Worm (Caenorhabditis elegans) whole organism, L2 larva: ENCODE data around the gene T04F8.8.
"Not testable (repeated sequence)": the region's sequence is repeated elsewhere in the genome, so short reads cannot be mapped to it uniquely, and the experiment has no call there.

Experiments
- C34F6.9 ChIP-seq: fragments of 150-350 bp; optimal IDR thresholded peaks from 2 replicates; lab custom pipeline; 2014; ENCODE audit warnings: missing biosample characterization, missing genetic modification characterization
- F13H6.1 ChIP-seq: sonication (generic microtip); optimal IDR thresholded peaks from 2 replicates; lab custom pipeline; 2016; ENCODE audit warnings: missing genetic modification characterization, missing compliant biosample characterization
- Y55F3AM.14 ChIP-seq: fragments of 200-800 bp; sonication (Bioruptor generic); optimal IDR thresholded peaks from 2 replicates; lab custom pipeline; 2018; ENCODE audit warnings: mild to moderate bottlenecking, missing genetic modification characterization, missing compliant biosample characterization
- ZK546.5 ChIP-seq: sonication (generic microtip); optimal IDR thresholded peaks from 2 replicates; lab custom pipeline; 2017; ENCODE audit warnings: missing biosample characterization, missing genetic modification characterization
- aly-2 ChIP-seq: fragments of 150-350 bp; optimal IDR thresholded peaks from 2 replicates; lab custom pipeline; 2014; ENCODE audit warnings: missing biosample characterization, missing genetic modification characterization
- blmp-1 ChIP-seq: sonication (generic microtip); optimal IDR thresholded peaks from 2 replicates; lab custom pipeline; 2017; ENCODE audit warnings: missing genetic modification characterization, mild to moderate bottlenecking, missing compliant biosample characterization, antibody characterized with exemption, moderate library complexity; ENCODE audit not compliant: insufficient read depth
- ceh-16 ChIP-seq: fragments of 150-350 bp; optimal IDR thresholded peaks from 2 replicates; lab custom pipeline; 2014; ENCODE audit warnings: missing biosample characterization, missing genetic modification characterization
- ceh-82 ChIP-seq: fragments of 150-350 bp; optimal IDR thresholded peaks from 2 replicates; lab custom pipeline; 2014; ENCODE audit warnings: missing biosample characterization, missing genetic modification characterization
- crh-2 ChIP-seq: sonication (generic microtip); optimal IDR thresholded peaks from 2 replicates; lab custom pipeline; 2017; ENCODE audit warnings: missing biosample characterization, missing genetic modification characterization
- egl-27 ChIP-seq: sonication (generic microtip); optimal IDR thresholded peaks from 3 replicates; lab custom pipeline; 2017; ENCODE audit warnings: missing biosample characterization, missing genetic modification reagents, missing genetic modification characterization
- elt-1 ChIP-seq: fragments of 150-350 bp; optimal IDR thresholded peaks from 2 replicates; lab custom pipeline; 2014; ENCODE audit warnings: missing biosample characterization, missing genetic modification characterization
- fos-1 ChIP-seq: fragments of 150-350 bp; optimal IDR thresholded peaks from 2 replicates; lab custom pipeline; 2014; ENCODE audit warnings: missing biosample characterization, missing genetic modification characterization
- gmeb-1 ChIP-seq: fragments of 150-350 bp; optimal IDR thresholded peaks from 2 replicates; lab custom pipeline; 2014; ENCODE audit warnings: missing biosample characterization, missing genetic modification characterization
- lin-13 ChIP-seq: fragments of 150-350 bp; optimal IDR thresholded peaks from 2 replicates; lab custom pipeline; 2014; ENCODE audit warnings: missing biosample characterization, missing genetic modification reagents, missing genetic modification characterization
- lin-39 ChIP-seq: fragments of 150-350 bp; optimal IDR thresholded peaks from 2 replicates; lab custom pipeline; 2014; ENCODE audit warnings: missing biosample characterization, missing genetic modification reagents, missing genetic modification characterization
- lsy-2 ChIP-seq, 2 experiments: fragments of 150-350 bp in 1 of 2; sonication (generic microtip) in 1 of 2; optimal IDR thresholded peaks; 2 replicates each; lab custom pipeline; 2014 to 2017; ENCODE audit warnings: missing biosample characterization in 2 of 2, missing genetic modification characterization in 2 of 2
- mab-5 ChIP-seq: fragments of 150-350 bp; optimal IDR thresholded peaks from 2 replicates; lab custom pipeline; 2014; ENCODE audit warnings: missing biosample characterization, missing genetic modification characterization
- mbf-1 ChIP-seq: sonication (generic microtip); optimal IDR thresholded peaks from 2 replicates; lab custom pipeline; 2017; ENCODE audit warnings: missing biosample characterization, missing genetic modification characterization
- mdl-1 ChIP-seq, 2 experiments: fragments of 150-350 bp in 1 of 2; sonication (generic microtip) in 1 of 2; optimal IDR thresholded peaks; 2 replicates each; lab custom pipeline; 2017; ENCODE audit warnings: missing biosample characterization in 2 of 2, missing genetic modification characterization in 2 of 2
- nhr-11 ChIP-seq: fragments of 150-350 bp; optimal IDR thresholded peaks from 2 replicates; lab custom pipeline; 2014; ENCODE audit warnings: missing biosample characterization, missing genetic modification characterization
- nhr-12 ChIP-seq: fragments of 150-350 bp; optimal IDR thresholded peaks from 2 replicates; lab custom pipeline; 2014; ENCODE audit warnings: missing biosample characterization, missing genetic modification characterization
- nhr-129 ChIP-seq: fragments of 150-350 bp; optimal IDR thresholded peaks from 2 replicates; lab custom pipeline; 2014; ENCODE audit warnings: missing biosample characterization, missing genetic modification characterization
- nhr-21 ChIP-seq: fragments of 150-350 bp; optimal IDR thresholded peaks from 2 replicates; lab custom pipeline; 2014; ENCODE audit warnings: missing biosample characterization, missing genetic modification characterization
- nhr-23 ChIP-seq: fragments of 150-350 bp; optimal IDR thresholded peaks from 2 replicates; lab custom pipeline; 2014; ENCODE audit warnings: missing biosample characterization, missing genetic modification reagents, missing genetic modification characterization
- nhr-25 ChIP-seq: fragments of 150-350 bp; sonication (generic microtip); optimal IDR thresholded peaks from 3 replicates; lab custom pipeline; 2014; ENCODE audit warnings: missing biosample characterization, missing genetic modification characterization
- nhr-6 ChIP-seq: fragments of 150-350 bp; optimal IDR thresholded peaks from 2 replicates; lab custom pipeline; 2014; ENCODE audit warnings: missing biosample characterization, missing genetic modification characterization
- sem-4 ChIP-seq: fragments of 150-350 bp; optimal IDR thresholded peaks from 2 replicates; lab custom pipeline; 2014; ENCODE audit warnings: missing biosample characterization, missing genetic modification reagents, missing genetic modification characterization
- skn-1 ChIP-seq: sonication (generic microtip); optimal IDR thresholded peaks from 2 replicates; lab custom pipeline; 2017; ENCODE audit warnings: missing biosample characterization, missing genetic modification characterization
- sma-3 ChIP-seq: sonication (generic microtip); optimal IDR thresholded peaks from 2 replicates; lab custom pipeline; 2016; ENCODE audit warnings: missing genetic modification reagents, missing genetic modification characterization, missing compliant biosample characterization
- sma-9 ChIP-seq, 2 experiments: fragments of 150-350 bp in 1 of 2; sonication (generic microtip) in 1 of 2; optimal IDR thresholded peaks; 2 replicates each; lab custom pipeline; 2014 to 2016; ENCODE audit warnings: missing genetic modification characterization in 2 of 2, mild to moderate bottlenecking in 1 of 2, missing biosample characterization in 1 of 2, missing compliant biosample characterization in 1 of 2, missing genetic modification reagents in 1 of 2, moderate library complexity in 1 of 2
- snpc-4 ChIP-seq: fragments of 150-350 bp; optimal IDR thresholded peaks from 2 replicates; lab custom pipeline; 2014; ENCODE audit warnings: missing biosample characterization, missing genetic modification characterization
- unc-39 ChIP-seq: fragments of 150-350 bp; optimal IDR thresholded peaks from 2 replicates; lab custom pipeline; 2014; ENCODE audit warnings: missing biosample characterization, missing genetic modification characterization
- unc-55 ChIP-seq: fragments of 150-350 bp; sonication (generic microtip); optimal IDR thresholded peaks from 3 replicates; lab custom pipeline; 2014; ENCODE audit warnings: missing biosample characterization, missing genetic modification reagents, missing genetic modification characterization
- unc-62 ChIP-seq: fragments of 150-350 bp; optimal IDR thresholded peaks from 2 replicates; lab custom pipeline; 2014; ENCODE audit warnings: missing biosample characterization, missing genetic modification reagents, missing genetic modification characterization
- zag-1 ChIP-seq: fragments of 150-350 bp; optimal IDR thresholded peaks from 2 replicates; lab custom pipeline; 2014; ENCODE audit warnings: missing biosample characterization, missing genetic modification characterization
- ztf-1 ChIP-seq: fragments of 200-800 bp; sonication (Bioruptor generic); conservative IDR thresholded peaks from 2 replicates; pipeline ENCODE4 v1.3.6; 2022; ENCODE audit warnings: missing genetic modification characterization, missing compliant biosample characterization

The T04F8.8 gene

DNA sequence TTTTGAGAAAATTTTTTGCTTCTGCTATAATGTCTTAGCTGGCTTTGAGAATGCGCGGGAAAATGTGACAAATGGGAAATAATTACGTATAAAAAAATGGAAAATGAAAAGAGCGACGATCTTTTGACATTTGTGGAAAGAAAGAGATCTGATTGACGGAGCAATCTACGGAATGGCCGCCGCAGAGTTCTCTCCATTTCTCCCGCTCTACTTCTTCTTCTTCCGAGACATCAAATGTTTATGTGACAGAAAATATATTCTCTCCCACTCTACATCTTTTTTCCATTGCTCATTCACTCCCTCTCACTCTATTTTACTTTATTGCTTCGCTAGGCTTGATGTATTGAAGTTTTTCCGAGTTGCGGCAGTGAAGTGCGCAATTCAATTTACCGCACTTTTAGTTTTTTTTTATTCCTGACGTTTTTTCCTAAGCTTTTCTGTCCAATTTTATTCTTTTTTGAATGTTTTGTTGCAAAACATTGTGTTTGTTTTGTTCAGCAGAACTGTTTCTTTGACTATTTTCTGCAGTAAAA lies 6.7 kb upstream of the T04F8.8 start (continued):
- no peak for TF ChIP-seq unc-62 (GFP tag; lab: Kevin White, UChicago)
- TF ChIP-seq aly-2 (tag; lab: Kevin White, UChicago): no peak
- no peak for TF ChIP-seq elt-1
- no peak for TF ChIP-seq lsy-2 (tag; optimal IDR thresholded peaks at IDR 0.05; lab: Kevin White, UChicago)
- TF ChIP-seq crh-2 (tag; lab: Kevin White, UChicago): no peak
- no peak for TF ChIP-seq gmeb-1 (tag; lab: Kevin White, UChicago)
- TF ChIP-seq C34F6.9 (tag; lab: Kevin White, UChicago): peak; percentile 48
- TF ChIP-seq lin-39: no peak
- TF ChIP-seq skn-1 (tag; lab: Kevin White, UChicago): no peak

DNA sequence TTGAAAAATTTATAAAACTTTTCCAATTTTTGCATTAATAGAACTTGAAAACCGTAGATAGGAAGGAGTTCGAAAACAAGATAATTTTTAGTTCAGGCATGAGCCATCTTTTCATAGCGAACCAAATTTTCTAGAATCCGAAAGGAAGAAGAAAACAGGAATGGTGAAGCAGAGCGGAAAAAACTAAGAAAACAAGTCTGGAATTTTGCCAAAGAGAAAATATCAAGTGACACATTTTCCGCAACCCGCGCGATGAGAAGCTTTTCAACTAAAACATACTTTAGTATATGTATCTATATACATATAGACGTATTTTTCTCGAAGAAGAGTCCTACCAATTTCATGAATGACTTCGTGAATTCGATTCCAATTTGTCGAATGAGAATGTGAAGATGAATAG lies 5.7 kb upstream of the T04F8.8 start:
- no peak for TF ChIP-seq egl-27

DNA sequence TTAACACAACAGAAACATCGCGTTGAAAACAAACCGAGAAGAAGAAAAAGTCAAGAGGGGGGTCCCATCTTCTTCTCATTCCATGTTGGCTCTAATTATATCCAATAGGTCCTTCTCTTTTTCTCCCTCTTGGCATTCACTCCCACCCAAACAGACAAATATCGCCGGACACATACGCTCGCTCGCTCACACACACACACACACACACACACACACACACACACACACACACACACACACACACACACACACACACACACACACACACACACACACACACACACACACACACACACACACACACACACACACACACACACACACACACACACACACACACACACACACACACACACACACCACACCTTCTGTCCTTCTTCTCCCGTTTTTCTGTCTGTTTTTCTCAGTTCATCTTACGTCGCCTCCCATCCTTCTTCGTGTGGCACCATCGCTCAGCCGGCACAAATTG lies 3.5 kb upstream of the T04F8.8 start, which contains the start of gene sto-4:
Gene sto-4 (plus strand): TSS at position 360 of the 469 bp plus-strand sequence.
- TF ChIP-seq mdl-1 (tag; optimal IDR thresholded peaks at IDR 0.05; lab: Kevin White, UChicago) (peak in 1 of 2 experiments; percentile 12), blmp-1 (tag; lab: Kevin White, UChicago) (peak; percentile 40), nhr-25 (tag; lab: Kevin White, UChicago) (peak; percentile 63), ceh-16 (tag; lab: Kevin White, UChicago) (peak; percentile 52), unc-55 (GFP tag; lab: Kevin White, UChicago) (peak; percentile 17), C34F6.9 (tag; lab: Kevin White, UChicago) (peak; percentile 20), zag-1 (tag; lab: Kevin White, UChicago) (peak; percentile 8), nhr-129 (tag; lab: Kevin White, UChicago) (peak; percentile 66), mab-5 (tag; lab: Kevin White, UChicago) (peak; percentile 78), lsy-2 (tag; optimal IDR thresholded peaks at IDR 0.05; lab: Kevin White, UChicago) (peak in 1 of 2 experiments; percentile 34), crh-2 (tag; lab: Kevin White, UChicago) (peak; percentile 37), nhr-21 (tag; lab: Kevin White, UChicago) (peak; percentile 1), Y55F3AM.14 (GFP tag; lab: Kevin White, UChicago) (peak; percentile 93), sma-9 (GFP tag; optimal IDR thresholded peaks at IDR 0.05; lab: Kevin White, UChicago) (peak; percentile 25), F13H6.1 (tag; lab: Kevin White, UChicago) (peak; percentile 93)
- not testable (repeated sequence) for TF ChIP-seq sma-9 (tag; optimal IDR thresholded peaks at IDR 0.05; lab: Kevin White, UChicago)
- TF ChIP-seq, all 48 proteins: peak for 15; not testable (repeated sequence) for 33

DNA sequence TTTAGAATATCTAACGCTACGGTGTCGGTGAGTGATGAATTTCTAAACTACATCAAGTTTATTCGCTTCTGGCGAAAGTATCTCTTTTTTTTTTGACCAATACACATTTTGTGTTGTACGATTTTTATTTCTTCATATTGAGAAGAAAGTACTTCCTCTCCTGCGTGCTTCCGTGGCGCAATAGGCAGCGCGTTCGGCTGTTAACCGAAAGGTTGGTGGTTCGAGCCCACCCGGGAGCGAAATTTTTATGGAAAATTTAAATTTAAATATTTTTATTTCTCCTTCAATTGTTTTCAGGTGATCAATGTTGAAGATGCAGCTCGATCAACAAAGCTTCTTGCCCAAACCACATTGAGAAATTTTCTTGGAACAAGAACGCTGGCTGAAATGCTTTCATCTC lies 1.7 kb upstream of the T04F8.8 start:
- TF ChIP-seq nhr-129 (tag; lab: Kevin White, UChicago) (no peak), unc-39 (tag; lab: Kevin White, UChicago) (no peak), nhr-25 (tag; lab: Kevin White, UChicago) (peak; percentile 22), nhr-12 (tag; lab: Kevin White, UChicago) (no peak), gmeb-1 (tag; lab: Kevin White, UChicago) (peak; percentile 43), mdl-1 (tag; optimal IDR thresholded peaks at IDR 0.05; lab: Kevin White, UChicago) (no peak), nhr-23 (tag; lab: Kevin White, UChicago) (no peak), egl-27 (no peak), mbf-1 (tag; lab: Kevin White, UChicago) (no peak), lin-13 (GFP tag; lab: Kevin White, UChicago) (peak; percentile 3), F13H6.1 (tag; lab: Kevin White, UChicago) (no peak), snpc-4 (no peak), nhr-21 (tag; lab: Kevin White, UChicago) (peak; percentile 25), unc-62 (GFP tag; lab: Kevin White, UChicago) (no peak), sma-9 (GFP tag; optimal IDR thresholded peaks at IDR 0.05; lab: Kevin White, UChicago) (peak; percentile 23), sma-9 (tag; optimal IDR thresholded peaks at IDR 0.05; lab: Kevin White, UChicago) (no peak), nhr-11 (no peak), fos-1 (tag; lab: Kevin White, UChicago) (peak; percentile 27), ZK546.5 (tag; lab: Kevin White, UChicago) (no peak), ztf-1 (GFP tag; lab: Robert Waterston, UW) (no peak), ceh-82 (tag; lab: Kevin White, UChicago) (no peak), lsy-2 (tag; optimal IDR thresholded peaks at IDR 0.05; lab: Kevin White, UChicago) (no peak), crh-2 (tag; lab: Kevin White, UChicago) (peak; percentile 22), C34F6.9 (tag; lab: Kevin White, UChicago) (no peak), lin-39 (no peak), elt-1 (no peak), sma-3 (peak; percentile 63), sem-4 (no peak), nhr-6 (tag; lab: Kevin White, UChicago) (no peak)
